Worm (Caenorhabditis elegans) whole organism, L2 larva: ENCODE data around the gene F14D7.18.

Experiments used
- C34F6.9 ChIP-seq: fragments of 150-350 bp; optimal IDR thresholded peaks from 2 replicates; lab custom pipeline; 2014; ENCODE audit warnings: missing biosample characterization, missing genetic modification characterization
- ceh-82 ChIP-seq: fragments of 150-350 bp; optimal IDR thresholded peaks from 2 replicates; lab custom pipeline; 2014; ENCODE audit warnings: missing biosample characterization, missing genetic modification characterization
- dmd-4 ChIP-seq: sonication (generic microtip); optimal IDR thresholded peaks from 2 replicates; lab custom pipeline; 2017; ENCODE audit warnings: missing biosample characterization, missing genetic modification characterization
- elt-1 ChIP-seq: fragments of 150-350 bp; optimal IDR thresholded peaks from 2 replicates; lab custom pipeline; 2014; ENCODE audit warnings: missing biosample characterization, missing genetic modification characterization
- lin-11 ChIP-seq: fragments of 150-350 bp; sonication (generic microtip); optimal IDR thresholded peaks from 2 replicates; lab custom pipeline; 2014; ENCODE audit warnings: missing biosample characterization, missing genetic modification characterization, inconsistent platforms, mixed read lengths
- lsy-2 ChIP-seq, 2 experiments: fragments of 150-350 bp in 1 of 2; sonication (generic microtip) in 1 of 2; optimal IDR thresholded peaks; 2 replicates each; lab custom pipeline; 2014 to 2017; ENCODE audit warnings: missing biosample characterization in 2 of 2, missing genetic modification characterization in 2 of 2
- nhr-12 ChIP-seq: fragments of 150-350 bp; optimal IDR thresholded peaks from 2 replicates; lab custom pipeline; 2014; ENCODE audit warnings: missing biosample characterization, missing genetic modification characterization
- peb-1 ChIP-seq: fragments of 150-350 bp; optimal IDR thresholded peaks from 2 replicates; lab custom pipeline; 2014; ENCODE audit warnings: missing biosample characterization, missing genetic modification characterization
- snpc-4 ChIP-seq: fragments of 150-350 bp; optimal IDR thresholded peaks from 2 replicates; lab custom pipeline; 2014; ENCODE audit warnings: missing biosample characterization, missing genetic modification characterization
- unc-62 ChIP-seq: fragments of 150-350 bp; optimal IDR thresholded peaks from 2 replicates; lab custom pipeline; 2014; ENCODE audit warnings: missing biosample characterization, missing genetic modification reagents, missing genetic modification characterization
- zag-1 ChIP-seq: fragments of 150-350 bp; optimal IDR thresholded peaks from 2 replicates; lab custom pipeline; 2014; ENCODE audit warnings: missing biosample characterization, missing genetic modification characterization
- ztf-4 ChIP-seq: fragments of 150-350 bp; optimal IDR thresholded peaks from 2 replicates; lab custom pipeline; 2014; ENCODE audit warnings: missing biosample characterization, missing genetic modification characterization

- TF ChIP-seq ztf-4, result no peak
- TF ChIP-seq zag-1 (tag; lab: Kevin White, UChicago), result no peak
- TF ChIP-seq unc-62 (GFP tag; lab: Kevin White, UChicago), result no peak
- TF ChIP-seq elt-1 (tag; lab: Kevin White, UChicago), result no peak
- TF ChIP-seq lsy-2 (tag; optimal IDR thresholded peaks at IDR 0.05; lab: Kevin White, UChicago), result no peak
- TF ChIP-seq ceh-82 (tag; lab: Kevin White, UChicago), result no peak
- TF ChIP-seq lin-11 (tag; lab: Kevin White, UChicago), result no peak
- no peak for TF ChIP-seq nhr-12 (tag; lab: Kevin White, UChicago)
- no peak for TF ChIP-seq peb-1 (tag; lab: Kevin White, UChicago)
- no peak for TF ChIP-seq dmd-4
- no peak for TF ChIP-seq C34F6.9 (tag; lab: Kevin White, UChicago)
- TF ChIP-seq snpc-4 (tag; lab: Kevin White, UChicago), result no peak
Observed at ce11 chrV:14240694-14241201, 49.8 kb downstream of the F14D7.18 start, which contains the start of gene K02E11.10.
